Worm (Caenorhabditis elegans) whole organism, L4 larva: ENCODE measurements around the gene hrg-3.

ENCODE experiments used
- Y48G9A.11 ChIP-seq: fragments of 200-800 bp; sonication (Bioruptor generic); IDR thresholded peaks from 2 replicates; pipeline ENCODE4 v1.3.6; 2022; ENCODE audit warnings: missing genetic modification reagents, missing genetic modification characterization, missing compliant biosample characterization
- Y75B8A.6 ChIP-seq: fragments of 200-800 bp; sonication (Bioruptor generic); IDR thresholded peaks from 2 replicates; pipeline ENCODE4 v1.3.6; 2022; ENCODE audit warnings: missing genetic modification reagents, missing genetic modification characterization, missing compliant biosample characterization
- ZK546.5 ChIP-seq, 2 experiments: sonication (generic microtip); optimal IDR thresholded peaks; 2 replicates each; lab custom pipeline; 2017; ENCODE audit warnings: missing biosample characterization in 2 of 2, missing genetic modification characterization in 2 of 2
- aha-1 ChIP-seq: fragments of 150-350 bp; peaks from one replicate; lab custom pipeline; 2014; ENCODE audit warnings: missing biosample characterization, missing genetic modification characterization
- ama-1 ChIP-seq: fragments of 150-350 bp; optimal IDR thresholded peaks from 2 replicates; lab custom pipeline; 2014; ENCODE audit warnings: inconsistent platforms, mixed read lengths
- attf-4 ChIP-seq: sonication (generic microtip); optimal IDR thresholded peaks from 3 replicates; lab custom pipeline; 2017; ENCODE audit warnings: missing biosample characterization, missing genetic modification characterization
- ces-1 ChIP-seq: fragments of 150-350 bp; sonication (generic microtip); optimal IDR thresholded peaks from 4 replicates; lab custom pipeline; 2014; ENCODE audit warnings: missing biosample characterization, missing genetic modification reagents, missing genetic modification characterization
- dmd-6 ChIP-seq: fragments of 200-800 bp; sonication (Bioruptor generic); IDR thresholded peaks from 2 replicates; pipeline ENCODE4 v1.3.6; 2022; ENCODE audit warnings: missing genetic modification reagents, missing genetic modification characterization, missing compliant biosample characterization
- dve-1 ChIP-seq: sonication (generic microtip); optimal IDR thresholded peaks from 2 replicates; lab custom pipeline; 2017; ENCODE audit warnings: antibody characterized with exemption, mild to moderate bottlenecking, missing genetic modification characterization, missing compliant biosample characterization; ENCODE audit not compliant: insufficient read depth
- egl-43 ChIP-seq: fragments of 200-800 bp; sonication (Bioruptor generic); IDR thresholded peaks from 2 replicates; pipeline ENCODE4 v1.3.6; 2022; ENCODE audit warnings: missing genetic modification reagents, missing genetic modification characterization, missing compliant biosample characterization
- fos-1 ChIP-seq: fragments of 150-350 bp; optimal IDR thresholded peaks from 2 replicates; lab custom pipeline; 2014; ENCODE audit warnings: missing biosample characterization, missing genetic modification characterization
- gei-8 ChIP-seq: fragments of 200-800 bp; sonication (Bioruptor generic); optimal IDR thresholded peaks from 2 replicates; lab custom pipeline; 2018; ENCODE audit warnings: mild to moderate bottlenecking, missing genetic modification characterization, missing compliant biosample characterization
- hif-1 ChIP-seq, 2 experiments: sonication (generic microtip); optimal IDR thresholded peaks; 2 replicates each; lab custom pipeline; 2016 to 2017; ENCODE audit warnings: missing compliant biosample characterization in 2 of 2, missing genetic modification characterization in 2 of 2, missing genetic modification reagents in 2 of 2, missing genotype in 2 of 2, mild to moderate bottlenecking in 1 of 2
- hlh-30 ChIP-seq: sonication (generic microtip); optimal IDR thresholded peaks from 2 replicates; lab custom pipeline; 2017; ENCODE audit warnings: antibody characterized with exemption, mild to moderate bottlenecking, missing genetic modification characterization, missing compliant biosample characterization; ENCODE audit not compliant: insufficient read depth
- jun-1 ChIP-seq: fragments of 150-350 bp; optimal IDR thresholded peaks from 2 replicates; lab custom pipeline; 2014; ENCODE audit warnings: missing biosample characterization, missing genetic modification reagents, missing genetic modification characterization
- lim-7 ChIP-seq: fragments of 200-800 bp; sonication (Bioruptor generic); IDR thresholded peaks from 2 replicates; pipeline ENCODE4 v1.3.6; 2022; ENCODE audit warnings: missing genetic modification characterization, missing compliant biosample characterization
- lin-29 ChIP-seq: fragments of 200-800 bp; sonication (Bioruptor generic); IDR thresholded peaks from 2 replicates; pipeline ENCODE4 v1.3.6; 2022; ENCODE audit warnings: missing genetic modification reagents, missing genetic modification characterization, missing compliant biosample characterization
- lir-3 ChIP-seq: sonication (generic microtip); optimal IDR thresholded peaks from 2 replicates; lab custom pipeline; 2016; ENCODE audit warnings: mild to moderate bottlenecking, missing genetic modification characterization, missing compliant biosample characterization
- madf-5 ChIP-seq, 2 experiments: fragments of 200-800 bp; sonication (Bioruptor generic); IDR thresholded peaks; 2 replicates each; pipeline ENCODE4 v1.3.6; 2022; ENCODE audit warnings: missing compliant biosample characterization in 2 of 2, missing genetic modification characterization in 2 of 2
- mdt-29 ChIP-seq: fragments of 200-800 bp; sonication (Bioruptor generic); IDR thresholded peaks from 2 replicates; pipeline ENCODE4 v1.3.6; 2022; ENCODE audit warnings: missing genetic modification reagents, missing genetic modification characterization, missing compliant biosample characterization
- nhr-28 ChIP-seq: fragments of 150-350 bp; optimal IDR thresholded peaks from 2 replicates; lab custom pipeline; 2014; ENCODE audit warnings: missing biosample characterization, missing genetic modification characterization
- nhr-42 ChIP-seq: fragments of 200-800 bp; sonication (Bioruptor generic); IDR thresholded peaks from 2 replicates; pipeline ENCODE4 v1.3.6; 2022; ENCODE audit warnings: missing genetic modification characterization, missing compliant biosample characterization
- nhr-76 ChIP-seq: fragments of 150-350 bp; optimal IDR thresholded peaks from 2 replicates; lab custom pipeline; 2014; ENCODE audit warnings: missing biosample characterization, missing genetic modification characterization
- rbr-2 ChIP-seq: sonication (generic microtip); optimal IDR thresholded peaks from 2 replicates; lab custom pipeline; 2016; ENCODE audit warnings: missing genotype, missing genetic modification characterization, missing compliant biosample characterization
- sdz-12 ChIP-seq: fragments of 200-800 bp; sonication (Bioruptor generic); optimal IDR thresholded peaks from 2 replicates; lab custom pipeline; 2018; ENCODE audit warnings: mild to moderate bottlenecking, missing genetic modification characterization, missing compliant biosample characterization
- spr-3 ChIP-seq: fragments of 200-800 bp; sonication (Bioruptor generic); optimal IDR thresholded peaks from 2 replicates; lab custom pipeline; 2018; ENCODE audit warnings: mild to moderate bottlenecking, missing genetic modification characterization, missing compliant biosample characterization
- tag-97 ChIP-seq: fragments of 200-800 bp; sonication (Bioruptor generic); IDR thresholded peaks from 2 replicates; pipeline ENCODE4 v1.3.6; 2022; ENCODE audit warnings: missing genetic modification characterization, missing compliant biosample characterization
- tra-1 ChIP-seq: fragments of 200-800 bp; sonication (Bioruptor generic); IDR thresholded peaks from 2 replicates; pipeline ENCODE4 v1.3.6; 2022; ENCODE audit warnings: missing genetic modification reagents, missing genetic modification characterization, missing compliant biosample characterization
- unc-39 ChIP-seq: sonication (generic microtip); optimal IDR thresholded peaks from 2 replicates; lab custom pipeline; 2017; ENCODE audit warnings: missing biosample characterization, missing genetic modification characterization
- unc-62 ChIP-seq, 3 experiments: fragments of 150-350 bp in 1 of 3; sonication (generic microtip); optimal IDR thresholded peaks in 2 of 3; peaks in 1 of 3; 1 replicate in 1 of 3; 2 replicates in 2 of 3; lab custom pipeline; 2014 to 2017; ENCODE audit warnings: missing biosample characterization in 3 of 3, missing genetic modification characterization in 3 of 3, missing genetic modification reagents in 3 of 3, missing genotype in 1 of 3
- vab-7 ChIP-seq: fragments of 200-800 bp; sonication (Bioruptor generic); IDR thresholded peaks from 2 replicates; pipeline ENCODE4 v1.3.6; 2022; ENCODE audit warnings: missing genetic modification reagents, missing genetic modification characterization, missing compliant biosample characterization
- zfp-3 ChIP-seq: fragments of 200-800 bp; sonication (Bioruptor generic); conservative IDR thresholded peaks from 2 replicates; pipeline ENCODE4 v1.3.6; 2022; ENCODE audit warnings: missing genetic modification reagents, missing genetic modification characterization, missing compliant biosample characterization
- zip-11 ChIP-seq: fragments of 200-800 bp; sonication (Bioruptor generic); IDR thresholded peaks from 2 replicates; pipeline ENCODE4 v1.3.6; 2022; ENCODE audit warnings: missing genetic modification characterization, missing compliant biosample characterization
- zip-2 ChIP-seq: fragments of 150-350 bp; optimal IDR thresholded peaks from 2 replicates; lab custom pipeline; 2014; ENCODE audit warnings: missing biosample characterization, missing genetic modification characterization

Gene hrg-3

DNA sequence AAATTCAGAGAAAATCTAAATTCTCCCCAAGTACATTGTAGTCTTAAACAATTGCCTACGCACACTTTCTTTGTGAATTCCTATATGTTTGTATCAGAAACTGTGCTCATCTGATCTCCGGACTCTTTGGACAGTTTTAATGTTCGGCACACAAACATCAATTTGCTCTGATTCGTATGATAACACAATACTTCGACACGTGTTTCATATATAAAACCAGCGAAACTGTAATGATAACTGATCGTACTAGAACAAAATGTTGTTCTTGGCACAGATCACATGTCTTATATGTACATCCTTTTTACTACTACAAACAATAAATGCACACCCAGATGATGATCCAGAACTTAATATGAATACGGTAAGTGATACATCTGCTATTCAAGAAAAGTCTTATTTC is 35.1 kb downstream of the hrg-3 start, which contains the start of gene lipl-2 (continued):
- TF ChIP-seq gei-8 (GFP tag; lab: Kevin White, UChicago) (no peak), lin-29 (no peak), vab-7 (GFP tag; lab: Robert Waterston, UW) (no peak), lim-7 (GFP tag; lab: Robert Waterston, UW) (no peak), tra-1 (GFP tag; lab: Robert Waterston, UW) (no peak)

DNA sequence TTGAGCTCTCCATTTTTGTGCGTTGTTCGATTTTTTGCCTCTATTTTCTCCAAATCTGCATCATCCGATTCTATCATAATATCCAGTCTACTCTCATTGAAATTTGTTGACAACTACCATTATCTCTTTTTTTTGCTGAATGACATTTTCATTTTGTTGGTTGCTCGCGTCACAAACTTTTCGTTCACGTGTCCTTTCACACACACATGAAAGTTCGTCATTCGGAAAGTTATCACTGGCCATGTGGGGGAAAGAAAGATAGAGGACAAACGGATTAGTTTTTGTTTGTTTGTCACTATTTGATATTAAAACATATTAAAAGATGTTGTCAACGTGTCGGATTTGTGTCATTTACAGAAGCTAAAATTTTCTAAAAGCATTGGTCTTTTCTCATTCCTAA is 38.7 kb downstream of the hrg-3 start:
- TF ChIP-seq dve-1 (tag; lab: Kevin White, UChicago) (peak; percentile 65), madf-5 (GFP tag; IDR thresholded peaks at IDR 0.05; lab: Robert Waterston, UW) (no peak), dmd-6 (GFP tag; lab: Robert Waterston, UW) (peak; percentile 56)

DNA sequence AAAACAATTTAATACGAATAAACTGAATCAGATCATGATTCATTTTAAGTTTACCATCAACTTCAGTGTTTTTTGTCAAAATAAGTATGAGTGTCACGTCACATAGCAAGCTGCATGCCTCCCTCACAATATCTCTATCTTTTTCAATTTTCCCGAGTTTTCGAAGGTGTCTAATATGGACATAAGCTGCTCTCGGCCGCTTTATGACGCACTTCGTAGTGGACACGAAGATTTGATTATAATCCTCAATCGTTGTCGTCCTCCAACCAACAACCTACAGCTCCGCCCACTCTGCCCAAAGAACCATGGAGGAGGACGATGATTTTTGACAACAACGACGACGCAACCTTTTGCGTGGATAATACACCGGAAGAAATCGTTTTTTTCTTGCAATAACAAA is 39.7 kb downstream of the hrg-3 start:
- TF ChIP-seq nhr-28 (tag; lab: Kevin White, UChicago) (no peak), hlh-30 (tag; lab: Kevin White, UChicago) (no peak), unc-62 (GFP tag; optimal IDR thresholded peaks at IDR 0.05 in 1 of 2; lab: Kevin White, UChicago) (no peak), unc-62 (tag; optimal IDR thresholded peaks at IDR 0.05; lab: Kevin White, UChicago) (no peak), Y75B8A.6 (GFP tag; lab: Robert Waterston, UW) (no peak)

DNA sequence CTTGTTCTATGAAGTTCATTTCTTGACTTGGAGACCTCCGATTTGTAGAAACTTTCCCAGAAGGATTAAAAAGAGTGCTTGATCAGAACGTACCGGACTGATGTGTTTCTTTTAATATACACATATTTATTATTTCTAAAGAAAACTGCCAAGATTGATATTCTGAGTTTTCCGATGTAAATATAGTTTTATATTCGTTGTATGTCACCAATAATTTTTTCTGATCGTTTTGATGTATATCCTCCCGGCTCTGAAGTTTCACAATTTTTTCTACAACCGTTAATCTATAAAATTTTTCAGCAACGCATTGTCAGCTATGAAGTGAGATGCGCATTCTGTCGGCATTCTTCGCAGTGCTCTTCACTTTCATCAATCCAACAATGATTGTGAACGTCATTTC is 40.3 kb downstream of the hrg-3 start, which contains the start of gene F46B6.9:
Gene F46B6.9, plus strand, starts transcription at position 301 of the 400 bp plus-strand sequence.
- TF ChIP-seq ama-1 (lab: Kevin White, UChicago) (no peak), attf-4 (no peak), egl-43 (GFP tag; lab: Robert Waterston, UW) (no peak)

DNA sequence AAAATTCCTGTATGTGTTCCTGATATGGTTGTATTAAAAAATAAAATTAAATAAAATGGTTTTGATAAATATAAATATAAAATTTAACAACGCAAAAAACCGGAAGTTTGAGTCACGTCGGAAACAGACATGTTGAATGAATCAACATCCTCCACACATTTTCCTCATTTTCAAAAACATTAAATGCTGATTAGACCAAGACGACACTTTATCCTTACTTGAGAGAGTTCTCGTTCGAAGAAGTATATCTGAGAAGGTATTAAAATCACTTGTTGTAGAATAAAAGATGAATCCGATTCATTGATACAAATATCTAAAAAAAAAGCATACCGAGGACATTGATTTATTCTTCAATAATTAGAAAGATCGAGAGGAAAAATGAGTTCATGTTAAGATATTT is 41.9 kb downstream of the hrg-3 start:
- no peak for TF ChIP-seq tag-97 (GFP tag; lab: Robert Waterston, UW)
- TF ChIP-seq ces-1 (GFP tag; lab: Kevin White, UChicago) = no peak
- no peak for TF ChIP-seq madf-5 (GFP tag; IDR thresholded peaks at IDR 0.05; lab: Robert Waterston, UW)
- TF ChIP-seq Y48G9A.11 = no peak
- no peak for TF ChIP-seq ZK546.5 (tag; optimal IDR thresholded peaks at IDR 0.05; lab: Kevin White, UChicago)
- peak in 1 of 2 experiments; percentile 61 for TF ChIP-seq unc-62 (GFP tag; optimal IDR thresholded peaks at IDR 0.05 in 1 of 2; lab: Kevin White, UChicago)
- no peak for TF ChIP-seq unc-62 (tag; optimal IDR thresholded peaks at IDR 0.05; lab: Kevin White, UChicago)

DNA sequence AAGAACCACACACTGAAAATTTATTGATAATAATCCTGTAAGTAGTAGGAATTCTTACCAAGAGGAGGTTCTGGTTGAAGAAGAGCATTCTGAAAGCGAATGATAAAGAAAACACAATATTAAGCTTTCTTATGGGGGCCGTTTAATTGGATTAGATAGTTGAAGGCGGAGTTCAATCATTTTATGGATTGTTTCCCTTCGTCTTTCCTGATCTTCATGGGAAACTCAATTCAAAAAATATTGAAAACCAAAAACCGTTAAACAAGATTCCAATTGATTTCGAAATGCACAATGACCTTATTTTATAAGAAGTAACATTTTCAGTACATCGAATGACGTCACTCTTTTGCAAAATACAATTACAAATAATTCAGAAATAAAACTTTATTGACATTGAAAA is 42.8 kb downstream of the hrg-3 start, which contains the start of gene F46B6.13:
Gene F46B6.13, minus strand, starts transcription at position 101 of the 400 bp plus-strand sequence.
- TF ChIP-seq aha-1 (tag; lab: Kevin White, UChicago) = no peak
- TF ChIP-seq lir-3 (tag; lab: Kevin White, UChicago) = no peak
- no peak for TF ChIP-seq Y48G9A.11
- no peak for TF ChIP-seq zip-2
- no peak for TF ChIP-seq hif-1 (tag; optimal IDR thresholded peaks at IDR 0.05; lab: Kevin White, UChicago)
- no peak for TF ChIP-seq zip-11 (GFP tag; lab: Robert Waterston, UW)
- TF ChIP-seq jun-1 (tag; lab: Kevin White, UChicago) = no peak
- no peak for TF ChIP-seq sdz-12 (GFP tag; lab: Kevin White, UChicago)
- no peak for TF ChIP-seq rbr-2
- no peak for TF ChIP-seq spr-3 (GFP tag; lab: Kevin White, UChicago)
- TF ChIP-seq nhr-76 (tag; lab: Kevin White, UChicago) = no peak
- no peak for TF ChIP-seq egl-43 (GFP tag; lab: Robert Waterston, UW)
- TF ChIP-seq unc-39 (tag; lab: Kevin White, UChicago) = no peak
- no peak for TF ChIP-seq fos-1 (tag; lab: Kevin White, UChicago)
- TF ChIP-seq nhr-42 (GFP tag; lab: Robert Waterston, UW) = no peak
- TF ChIP-seq zfp-3 (GFP tag; lab: Robert Waterston, UW) = no peak
- no peak for TF ChIP-seq mdt-29
